Worm (Caenorhabditis elegans) whole organism, early embryonic: ENCODE results near the gene T13C2.3.

Source experiments
- B0310.2 ChIP-seq: sonication (generic microtip); optimal IDR thresholded peaks from 2 replicates; lab custom pipeline; 2016; ENCODE audit warnings: mild to moderate bottlenecking, missing genetic modification characterization, missing compliant biosample characterization
- aly-1 ChIP-seq: sonication (generic microtip); optimal IDR thresholded peaks from 2 replicates; lab custom pipeline; 2016; ENCODE audit warnings: missing genetic modification characterization, missing compliant biosample characterization
- ama-1 ChIP-seq: fragments of 150-350 bp; optimal IDR thresholded peaks from 2 replicates; lab custom pipeline; 2014
- ceh-13 ChIP-seq: fragments of 200-800 bp; sonication (Bioruptor generic); optimal IDR thresholded peaks from 2 replicates; lab custom pipeline; 2018; ENCODE audit warnings: mild to moderate bottlenecking, missing genetic modification characterization, missing compliant biosample characterization
- ets-7 ChIP-seq: sonication (generic microtip); optimal IDR thresholded peaks from 2 replicates; lab custom pipeline; 2016; ENCODE audit warnings: missing genotype, missing genetic modification characterization, missing compliant biosample characterization
- flt-1 ChIP-seq: fragments of 200-800 bp; sonication (Bioruptor generic); IDR thresholded peaks from 2 replicates; pipeline ENCODE4 v1.3.6; 2022; ENCODE audit warnings: missing genetic modification characterization, missing compliant biosample characterization
- hmbx-1 ChIP-seq: sonication (generic microtip); optimal IDR thresholded peaks from 2 replicates; lab custom pipeline; 2016; ENCODE audit warnings: mild to moderate bottlenecking, missing genetic modification characterization, missing compliant biosample characterization
- hmg-4 ChIP-seq: fragments of 200-800 bp; sonication (Bioruptor generic); optimal IDR thresholded peaks from 2 replicates; lab custom pipeline; 2018; ENCODE audit warnings: mild to moderate bottlenecking, missing genetic modification characterization, missing compliant biosample characterization
- hnd-1 ChIP-seq: sonication (generic microtip); optimal IDR thresholded peaks from 2 replicates; lab custom pipeline; 2016; ENCODE audit warnings: missing genetic modification characterization, missing compliant biosample characterization
- scrt-1 ChIP-seq: fragments of 200-800 bp; sonication (Bioruptor generic); IDR thresholded peaks from 2 replicates; pipeline ENCODE4 v1.3.6; 2022; ENCODE audit warnings: missing genetic modification characterization, missing compliant biosample characterization
- sea-1 ChIP-seq: fragments of 200-800 bp; sonication (Bioruptor generic); conservative IDR thresholded peaks from 2 replicates; pipeline ENCODE4 v1.3.6; 2022; ENCODE audit warnings: missing genetic modification characterization, missing compliant biosample characterization
- tbx-11 ChIP-seq: fragments of 200-800 bp; sonication (Bioruptor generic); IDR thresholded peaks from 2 replicates; pipeline ENCODE4 v1.3.6; 2022; ENCODE audit warnings: missing genetic modification characterization, missing compliant biosample characterization
- tbx-37 ChIP-seq: fragments of 200-800 bp; sonication (Bioruptor generic); conservative IDR thresholded peaks from 2 replicates; pipeline ENCODE4 v1.3.6; 2022; ENCODE audit warnings: missing genetic modification reagents, missing genetic modification characterization, missing compliant biosample characterization

- TF ChIP-seq flt-1 (GFP tag; lab: Robert Waterston, UW), result no peak
- no peak for TF ChIP-seq tbx-37 (GFP tag; lab: Robert Waterston, UW)
- no peak for TF ChIP-seq hmbx-1 (tag; lab: Kevin White, UChicago)
- TF ChIP-seq aly-1 (tag; lab: Kevin White, UChicago), result no peak
- no peak for TF ChIP-seq ama-1 (lab: Kevin White, UChicago)
- TF ChIP-seq B0310.2, result no peak
- no peak for TF ChIP-seq ets-7
- TF ChIP-seq sea-1 (GFP tag; lab: Robert Waterston, UW), result no peak
- no peak for TF ChIP-seq hnd-1 (tag; lab: Kevin White, UChicago)
- no peak for TF ChIP-seq ceh-13
- TF ChIP-seq hmg-4 (GFP tag; lab: Kevin White, UChicago), result no peak
- TF ChIP-seq tbx-11 (GFP tag; lab: Robert Waterston, UW), result no peak
- TF ChIP-seq scrt-1 (GFP tag; lab: Robert Waterston, UW), result no peak
Measured at ce11 chrII:6744648-6745047, 44.4 kb upstream of the T13C2.3 start, which contains the start of gene ins-15.
